Fruit fly (Drosophila melanogaster) whole organism, embryonic: Measurements from ENCODE around the gene awd.

ENCODE experiments used
- Antp ChIP-seq: fragments of 200-800 bp; sonication (Bioruptor generic); optimal IDR thresholded peaks from 3 replicates; lab custom pipeline; 2016; ENCODE audit warnings: missing biosample characterization, missing genetic modification characterization
- CG12155 ChIP-seq: fragments of 200-800 bp; sonication (Bioruptor generic); optimal IDR thresholded peaks from 3 replicates; lab custom pipeline; 2016; ENCODE audit warnings: missing biosample characterization, missing genetic modification characterization
- dm ChIP-seq: fragments of 200-800 bp; sonication (Bioruptor generic); optimal IDR thresholded peaks from 3 replicates; lab custom pipeline; 2016; ENCODE audit warnings: missing biosample characterization, missing genetic modification characterization

dm6 chr3R:31721466-31721865 lies 24.4 kb downstream of the awd start:
- no peak for TF ChIP-seq dm (GFP tag; lab: Kevin White, UChicago)
- TF ChIP-seq CG12155: no peak
- no peak for TF ChIP-seq Antp (GFP tag; lab: Kevin White, UChicago)
